Fruit fly (Drosophila melanogaster) whole organism, embryonic: Measurements from ENCODE around the gene Trf5.
A peak's percentile ranks its signal among the peaks of the same experiment; 100 is the strongest.

Experiments
- Asciz ChIP-seq: fragments of 200-800 bp; sonication (Bioruptor generic); optimal IDR thresholded peaks from 2 replicates; lab custom pipeline; 2017; ENCODE audit warnings: missing biosample characterization, mild to moderate bottlenecking, missing genetic modification characterization, missing genetic modification reagents
- Atf6 ChIP-seq: fragments of 200-800 bp; sonication (Bioruptor generic); IDR thresholded peaks from 2 replicates; pipeline ENCODE4 v1.3.6; 2022; ENCODE audit warnings: missing biosample characterization, missing genetic modification characterization
- Bdp1 ChIP-seq: fragments of 200-800 bp; sonication (Bioruptor generic); optimal IDR thresholded peaks from 3 replicates; lab custom pipeline; 2016; ENCODE audit warnings: missing biosample characterization, missing genetic modification characterization
- Blimp-1 ChIP-seq: fragments of 200-800 bp; sonication (Bioruptor generic); optimal IDR thresholded peaks from 3 replicates; lab custom pipeline; 2018; ENCODE audit warnings: missing biosample characterization, missing genetic modification characterization, mild to moderate bottlenecking, moderate library complexity, missing genetic modification reagents
- CG11093 ChIP-seq: fragments of 200-800 bp; sonication (Bioruptor generic); IDR thresholded peaks from 3 replicates; pipeline ENCODE4 v1.3.6; 2022; ENCODE audit warnings: missing biosample characterization, missing genetic modification characterization
- CG11247 ChIP-seq: fragments of 200-800 bp; sonication (Bioruptor generic); IDR thresholded peaks from 2 replicates; pipeline ENCODE4 v1.3.6; 2022; ENCODE audit warnings: missing biosample characterization, missing genetic modification characterization
- CG12104 ChIP-seq: fragments of 200-800 bp; sonication (Bioruptor generic); optimal IDR thresholded peaks from 3 replicates; lab custom pipeline; 2016; ENCODE audit warnings: missing biosample characterization, missing genetic modification characterization
- CG12744 ChIP-seq: fragments of 200-800 bp; sonication (Bioruptor generic); optimal IDR thresholded peaks from 2 replicates; lab custom pipeline; 2016; ENCODE audit warnings: missing biosample characterization, missing genetic modification characterization
- CG13624 ChIP-seq: fragments of 200-800 bp; sonication (Bioruptor generic); optimal IDR thresholded peaks from 2 replicates; lab custom pipeline; 2016; ENCODE audit warnings: missing biosample characterization, missing genetic modification characterization
- CG13775 ChIP-seq: fragments of 200-800 bp; sonication (Bioruptor generic); optimal IDR thresholded peaks from 3 replicates; lab custom pipeline; 2017; ENCODE audit warnings: missing biosample characterization, mild to moderate bottlenecking, missing genetic modification characterization
- CG14014 ChIP-seq: fragments of 200-800 bp; sonication (Bioruptor generic); IDR thresholded peaks from 2 replicates; pipeline ENCODE4 v1.3.6; 2022; ENCODE audit warnings: missing biosample characterization, missing genetic modification characterization
- CG14667 ChIP-seq: fragments of 200-800 bp; sonication (Bioruptor generic); IDR thresholded peaks from 2 replicates; pipeline ENCODE4 v1.3.6; 2022; ENCODE audit warnings: missing biosample characterization, missing genetic modification characterization
- CG14860 ChIP-seq: fragments of 200-800 bp; sonication (Bioruptor generic); IDR thresholded peaks from 3 replicates; pipeline ENCODE4 v1.3.6; 2022; ENCODE audit warnings: missing biosample characterization, missing genetic modification characterization; ENCODE audit not compliant: partially characterized antibody
- CG15269 ChIP-seq: fragments of 200-800 bp; sonication (Bioruptor generic); optimal IDR thresholded peaks from 2 replicates; lab custom pipeline; 2018; ENCODE audit warnings: missing biosample characterization, mild to moderate bottlenecking, missing genetic modification characterization, moderate library complexity
- CG17829 ChIP-seq: fragments of 200-800 bp; optimal IDR thresholded peaks from 2 replicates; lab custom pipeline; 2019; ENCODE audit warnings: missing biosample characterization, mild to moderate bottlenecking, missing genetic modification characterization, moderate library complexity
- CG18599 ChIP-seq: fragments of 200-800 bp; sonication (Bioruptor generic); optimal IDR thresholded peaks from 3 replicates; lab custom pipeline; 2017; ENCODE audit warnings: missing biosample characterization, missing genetic modification characterization, mild to moderate bottlenecking, moderate library complexity, missing genetic modification reagents
- CG3281 ChIP-seq: fragments of 200-800 bp; sonication (Bioruptor generic); optimal IDR thresholded peaks from 3 replicates; lab custom pipeline; 2017; ENCODE audit warnings: missing biosample characterization, mild to moderate bottlenecking, missing genetic modification characterization
- CG4404 ChIP-seq: fragments of 200-800 bp; sonication (Bioruptor generic); IDR thresholded peaks from 2 replicates; pipeline ENCODE4 v1.3.6; 2022; ENCODE audit warnings: missing biosample characterization, missing genetic modification characterization
- CG4424 ChIP-seq: fragments of 200-800 bp; sonication (Bioruptor generic); optimal IDR thresholded peaks from 3 replicates; lab custom pipeline; 2016; ENCODE audit warnings: missing biosample characterization, missing genetic modification characterization
- CG9932 ChIP-seq: fragments of 200-800 bp; sonication (Bioruptor generic); IDR thresholded peaks from 2 replicates; pipeline ENCODE4 v1.3.6; 2022; ENCODE audit warnings: missing biosample characterization, missing genetic modification characterization
- D19A ChIP-seq: fragments of 200-800 bp; optimal IDR thresholded peaks from 3 replicates; lab custom pipeline; 2019; ENCODE audit warnings: missing biosample characterization, mild to moderate bottlenecking, missing genetic modification characterization, moderate library complexity
- D19B ChIP-seq: fragments of 200-800 bp; sonication (Bioruptor generic); optimal IDR thresholded peaks from 2 replicates; lab custom pipeline; 2017; ENCODE audit warnings: missing biosample characterization, mild to moderate bottlenecking, missing genetic modification characterization
- Dbx ChIP-seq: fragments of 200-800 bp; sonication (Bioruptor generic); IDR thresholded peaks from 3 replicates; pipeline ENCODE4 v1.3.6; 2022; ENCODE audit warnings: missing biosample characterization, missing genetic modification characterization
- E2f2 ChIP-seq: fragments of 200-800 bp; sonication (Bioruptor generic); IDR thresholded peaks from 2 replicates; pipeline ENCODE4 v1.3.6; 2022; ENCODE audit warnings: missing biosample characterization, missing genetic modification characterization
- Eip74EF ChIP-seq, 2 experiments: fragments of 200-800 bp in 1 of 2; fragments of >200 bp in 1 of 2; sonication (Bioruptor generic) in 1 of 2; optimal IDR thresholded peaks; 2 replicates each; lab custom pipeline; 2017 to 2019; ENCODE audit warnings: missing biosample characterization in 2 of 2, missing genetic modification characterization in 2 of 2, mild to moderate bottlenecking in 1 of 2, moderate library complexity in 1 of 2
- Gug ChIP-seq: fragments of 200-800 bp; sonication (Bioruptor generic); IDR thresholded peaks from 4 replicates; pipeline ENCODE4 v1.3.6; 2022; ENCODE audit warnings: missing biosample characterization, missing genetic modification characterization
- HmgZ ChIP-seq: fragments of 200-800 bp; sonication (Bioruptor generic); optimal IDR thresholded peaks from 2 replicates; lab custom pipeline; 2018; ENCODE audit warnings: missing biosample characterization, mild to moderate bottlenecking, missing genetic modification characterization
- Lpt ChIP-seq: fragments of >200 bp; optimal IDR thresholded peaks from 2 replicates; lab custom pipeline; 2018; ENCODE audit warnings: missing biosample characterization, missing genetic modification characterization
- NK7.1 ChIP-seq: fragments of 200-800 bp; sonication (Bioruptor generic); optimal IDR thresholded peaks from 3 replicates; lab custom pipeline; 2016; ENCODE audit warnings: missing biosample characterization, missing genetic modification characterization
- abd-A ChIP-seq: fragments of 200-800 bp; sonication (Bioruptor generic); optimal IDR thresholded peaks from 3 replicates; lab custom pipeline; 2019; ENCODE audit warnings: missing biosample characterization, mild to moderate bottlenecking, missing genetic modification characterization, moderate library complexity
- al ChIP-seq: fragments of 200-800 bp; sonication (Bioruptor generic); IDR thresholded peaks from 2 replicates; pipeline ENCODE4 v1.3.6; 2022; ENCODE audit warnings: missing biosample characterization, missing genetic modification characterization
- bbx ChIP-seq: fragments of 200-800 bp; sonication (Bioruptor generic); IDR thresholded peaks from 2 replicates; pipeline ENCODE4 v1.3.6; 2022; ENCODE audit warnings: missing biosample characterization, missing genetic modification characterization; ENCODE audit not compliant: partially characterized antibody
- ci ChIP-seq: fragments of 200-800 bp; sonication (Bioruptor generic); IDR thresholded peaks from 3 replicates; pipeline ENCODE4 v1.3.6; 2022; ENCODE audit warnings: missing biosample characterization, missing genetic modification characterization
- crol ChIP-seq: fragments of 200-800 bp; sonication (Bioruptor generic); IDR thresholded peaks from 2 replicates; pipeline ENCODE4 v1.3.6; 2022; ENCODE audit warnings: missing biosample characterization, missing genetic modification characterization
- dati ChIP-seq: fragments of 200-800 bp; sonication (Bioruptor generic); IDR thresholded peaks from 2 replicates; pipeline ENCODE4 v1.3.6; 2022; ENCODE audit warnings: missing biosample characterization, missing genetic modification characterization
- dmrt99B ChIP-seq: fragments of 200-800 bp; sonication (Bioruptor generic); optimal IDR thresholded peaks from 2 replicates; lab custom pipeline; 2018; ENCODE audit warnings: missing biosample characterization, mild to moderate bottlenecking, missing genetic modification characterization, moderate library complexity
- eyg ChIP-seq: fragments of 200-800 bp; sonication (Bioruptor generic); optimal IDR thresholded peaks from 3 replicates; lab custom pipeline; 2016; ENCODE audit warnings: missing biosample characterization, missing genetic modification characterization
- ftz-f1 ChIP-seq: fragments of 200-800 bp; sonication (Bioruptor generic); optimal IDR thresholded peaks from 2 replicates; lab custom pipeline; 2016; ENCODE audit warnings: missing biosample characterization, missing genetic modification characterization
- fu2 ChIP-seq: fragments of 200-800 bp; sonication (Bioruptor generic); optimal IDR thresholded peaks from 2 replicates; lab custom pipeline; 2016; ENCODE audit warnings: missing biosample characterization, missing genetic modification characterization
- gcm2 ChIP-seq: fragments of 200-800 bp; sonication (Bioruptor generic); optimal IDR thresholded peaks from 2 replicates; lab custom pipeline; 2016; ENCODE audit warnings: missing biosample characterization, missing genetic modification characterization
- gem ChIP-seq: fragments of 200-800 bp; sonication (Bioruptor generic); optimal IDR thresholded peaks from 2 replicates; lab custom pipeline; 2019; ENCODE audit warnings: missing biosample characterization, mild to moderate bottlenecking, missing genetic modification characterization, moderate library complexity
- hb ChIP-seq: fragments of 200-800 bp; sonication (Bioruptor generic); IDR thresholded peaks from 3 replicates; pipeline ENCODE4 v1.3.6; 2022; ENCODE audit warnings: missing biosample characterization, missing genetic modification characterization; ENCODE audit not compliant: partially characterized antibody
- inv ChIP-seq: fragments of 200-800 bp; sonication (Bioruptor generic); IDR thresholded peaks from 2 replicates; pipeline ENCODE4 v1.3.6; 2022; ENCODE audit warnings: missing biosample characterization, missing genetic modification characterization; ENCODE audit not compliant: partially characterized antibody
- ken ChIP-seq: fragments of 200-800 bp; sonication (Bioruptor generic); IDR thresholded peaks from 3 replicates; pipeline ENCODE4 v1.3.6; 2022; ENCODE audit warnings: missing biosample characterization, missing genetic modification characterization
- lola ChIP-seq, 3 experiments: fragments of >200 bp in 2 of 3; fragments of 200-800 bp in 1 of 3; sonication (Bioruptor generic) in 1 of 3; optimal IDR thresholded peaks; 2 replicates each; lab custom pipeline; 2017 to 2019; ENCODE audit warnings: missing biosample characterization in 3 of 3, missing genetic modification characterization in 3 of 3, mild to moderate bottlenecking in 1 of 3, moderate library complexity in 1 of 3
- org-1 ChIP-seq: fragments of 200-800 bp; sonication (Bioruptor generic); optimal IDR thresholded peaks from 2 replicates; lab custom pipeline; 2017; ENCODE audit warnings: missing biosample characterization, missing genetic modification characterization
- ro ChIP-seq: fragments of 200-800 bp; sonication (Bioruptor generic); IDR thresholded peaks from 2 replicates; pipeline ENCODE4 v1.3.6; 2022; ENCODE audit warnings: missing biosample characterization, missing genetic modification characterization
- so ChIP-seq: fragments of 200-800 bp; sonication (Bioruptor generic); IDR thresholded peaks from 3 replicates; pipeline ENCODE4 v1.3.6; 2022; ENCODE audit warnings: missing biosample characterization, missing genetic modification characterization
- stc ChIP-seq: fragments of 200-800 bp; sonication (Bioruptor generic); IDR thresholded peaks from 2 replicates; pipeline ENCODE4 v1.3.6; 2022; ENCODE audit warnings: missing biosample characterization, missing genetic modification characterization
- tin ChIP-seq: fragments of 200-800 bp; sonication (Bioruptor generic); optimal IDR thresholded peaks from 3 replicates; lab custom pipeline; 2016; ENCODE audit warnings: missing biosample characterization, missing genetic modification characterization
- zfh1 ChIP-seq: fragments of 200-800 bp; sonication (Bioruptor generic); IDR thresholded peaks from 3 replicates; pipeline ENCODE4 v1.3.6; 2022; ENCODE audit warnings: missing biosample characterization, missing genetic modification characterization

The Trf5 gene

DNA sequence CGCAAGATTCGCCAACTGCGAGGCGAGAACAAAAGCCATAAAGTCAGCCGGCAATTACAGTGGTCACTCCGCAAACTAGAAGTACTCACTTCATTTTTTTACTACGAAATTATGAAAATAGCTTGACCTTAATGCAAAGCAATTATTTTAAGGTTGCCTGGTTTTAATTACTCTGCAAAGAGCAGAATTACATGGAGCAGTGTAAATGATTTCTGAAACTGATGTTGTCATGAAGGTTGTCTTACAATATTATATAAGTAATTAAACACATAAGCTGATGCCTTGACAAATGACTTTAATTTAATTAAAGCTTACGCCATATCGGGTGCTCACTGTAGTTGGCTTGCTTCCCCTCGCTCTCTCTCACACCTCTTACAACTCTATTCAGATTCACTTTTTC, 38.0 kb upstream of the Trf5 start (continued):
- no peak for TF ChIP-seq CG14667 (GFP tag; lab: Robert Waterston, UW)
- TF ChIP-seq ro = no peak
- peak; percentile 85 for TF ChIP-seq CG3281 (GFP tag; lab: Kevin White, UChicago)
- peak; percentile 67 for TF ChIP-seq CG13624 (GFP tag; lab: Kevin White, UChicago)
- TF ChIP-seq dmrt99B (tag; lab: Kevin White, UChicago) = no peak
- TF ChIP-seq NK7.1 (GFP tag; lab: Kevin White, UChicago) = peak; percentile 12
- no peak for TF ChIP-seq inv (GFP tag; lab: Robert Waterston, UW)
- TF ChIP-seq ftz-f1 (GFP tag; lab: Kevin White, UChicago) = no peak
- no peak for TF ChIP-seq eyg
- peak; percentile 42 for TF ChIP-seq fu2 (GFP tag; lab: Kevin White, UChicago)
- peak; percentile 76 for TF ChIP-seq CG18599
- peak; percentile 17 for TF ChIP-seq CG12104 (GFP tag; lab: Kevin White, UChicago)
- TF ChIP-seq so = peak; percentile 60; the same call in 2 of the 3 replicates
- TF ChIP-seq D19B (GFP tag; lab: Kevin White, UChicago) = peak; percentile 38
- peak; percentile 64 for TF ChIP-seq CG9932 (GFP tag; lab: Robert Waterston, UW)
- TF ChIP-seq dati = no peak
- peak; percentile 24 for TF ChIP-seq org-1 (GFP tag; lab: Kevin White, UChicago)
- TF ChIP-seq CG14014 (GFP tag; lab: Robert Waterston, UW) = peak; percentile 35; the same call in 1 of the 2 replicates
- peak; percentile 55 for TF ChIP-seq Blimp-1 (GFP tag; lab: Kevin White, UChicago)
- TF ChIP-seq lola (GFP tag; optimal IDR thresholded peaks at IDR 0.05; lab: Kevin White, UChicago) = no peak
- TF ChIP-seq bbx (GFP tag; lab: Robert Waterston, UW) = no peak
- peak; percentile 48; the same call in 1 of the 2 replicates for TF ChIP-seq Atf6 (GFP tag; lab: Robert Waterston, UW)
- peak; percentile 17 for TF ChIP-seq HmgZ
- TF ChIP-seq Dbx (GFP tag; lab: Robert Waterston, UW) = peak; percentile 70
- peak; percentile 4; the same call in 1 of the 4 replicates for TF ChIP-seq Gug (GFP tag; lab: Robert Waterston, UW)
- TF ChIP-seq CG12744 (GFP tag; lab: Kevin White, UChicago) = peak; percentile 23
- TF ChIP-seq CG11093 (GFP tag; lab: Robert Waterston, UW) = no peak
- peak; percentile 17 for TF ChIP-seq CG4424 (GFP tag; lab: Kevin White, UChicago)
- TF ChIP-seq hb (GFP tag; lab: Robert Waterston, UW) = no peak
- TF ChIP-seq abd-A = no peak
- TF ChIP-seq CG17829 = no peak
- no peak; the same call in 1 of the 2 replicates for TF ChIP-seq stc (GFP tag; lab: Robert Waterston, UW)
- no peak for TF ChIP-seq Eip74EF (GFP tag; optimal IDR thresholded peaks at IDR 0.05; lab: Kevin White, UChicago)
- TF ChIP-seq crol (GFP tag; lab: Robert Waterston, UW) = peak; percentile 39
- TF ChIP-seq Bdp1 = peak; percentile 2
- peak; percentile 49; the same call in 1 of the 2 replicates for TF ChIP-seq CG4404
- no peak; the same call in 1 of the 2 replicates for TF ChIP-seq CG11247
- TF ChIP-seq al (GFP tag; lab: Robert Waterston, UW) = peak; percentile 67
- TF ChIP-seq CG14860 = no peak
- peak; percentile 40; the same call in 1 of the 3 replicates for TF ChIP-seq zfh1 (GFP tag; lab: Robert Waterston, UW)
- peak; percentile 2 for TF ChIP-seq Asciz (GFP tag; lab: Kevin White, UChicago)
- peak; percentile 28 for TF ChIP-seq tin (GFP tag; lab: Kevin White, UChicago)
- peak; percentile 28; the same call in 1 of the 2 replicates for TF ChIP-seq E2f2 (GFP tag; lab: Robert Waterston, UW)
- TF ChIP-seq ci (GFP tag; lab: Robert Waterston, UW) = no peak
- TF ChIP-seq gcm2 (GFP tag; lab: Kevin White, UChicago) = peak; percentile 2
- TF ChIP-seq D19A (tag; lab: Kevin White, UChicago) = peak; percentile 17
- TF ChIP-seq CG15269 (tag; lab: Kevin White, UChicago) = peak; percentile 44
- TF ChIP-seq CG13775 (GFP tag; lab: Kevin White, UChicago) = peak; percentile 49
- TF ChIP-seq Lpt (GFP tag; lab: Kevin White, UChicago) = no peak
- peak; percentile 68 for TF ChIP-seq gem (tag; lab: Kevin White, UChicago)
- no peak for TF ChIP-seq ken (GFP tag; lab: Robert Waterston, UW)
